Comparison of ENCODE assay signal across 2 worm cellular contexts in genomic region chrII:14428834-14429233, ce11.
TF ChIP-seq lines count a peak whose summit lies in the region.

No protein-coding gene starts in this region.

TF ChIP-seq in whole organism, late embryonic, 69 proteins besides CTCF, POLR2A, EP300 and RAD21:
- peak; percentile 70 for TF ChIP-seq unc-55 (GFP tag; optimal IDR thresholded peaks at IDR 0.05; lab: Kevin White, UChicago)
- no peak for TF ChIP-seq mec-3 (tag; optimal IDR thresholded peaks at IDR 0.05; lab: Kevin White, UChicago; ENCODE audit: borderline replicate concordance)

TF ChIP-seq in whole organism, mixed stage, embryonic, 35 proteins besides CTCF, POLR2A, EP300 and RAD21:
- TF ChIP-seq unc-39 (tag; optimal IDR thresholded peaks at IDR 0.05; lab: Kevin White, UChicago), result no peak
- TF ChIP-seq zip-8 (tag; optimal IDR thresholded peaks at IDR 0.05; lab: Kevin White, UChicago), result peak; percentile 41
- no peak for TF ChIP-seq ceh-43 (GFP tag; optimal IDR thresholded peaks at IDR 0.05; lab: Kevin White, UChicago)
- peak; percentile 82 for TF ChIP-seq nhr-2 (tag; optimal IDR thresholded peaks at IDR 0.05; lab: Kevin White, UChicago)
